Worm (Caenorhabditis elegans) whole organism, mixed stage, embryonic: ENCODE data around the gene ocr-4.

Experiments
- M03D4.4 ChIP-seq: sonication (generic microtip); optimal IDR thresholded peaks from 2 replicates; lab custom pipeline; 2017; ENCODE audit warnings: mild to moderate bottlenecking, missing genetic modification characterization, missing compliant biosample characterization
- bed-3 ChIP-seq: fragments of 200-800 bp; sonication (Bioruptor generic); optimal IDR thresholded peaks from 3 replicates; lab custom pipeline; 2018; ENCODE audit warnings: mild to moderate bottlenecking, missing genetic modification characterization, moderate library complexity, missing compliant biosample characterization
- ceh-39 ChIP-seq: fragments of 150-350 bp; optimal IDR thresholded peaks from 2 replicates; lab custom pipeline; 2014; ENCODE audit warnings: missing biosample characterization, missing genetic modification characterization
- ceh-43 ChIP-seq: fragments of 200-800 bp; sonication (Bioruptor generic); optimal IDR thresholded peaks from 2 replicates; lab custom pipeline; 2018; ENCODE audit warnings: mild to moderate bottlenecking, missing genetic modification characterization, moderate library complexity, missing compliant biosample characterization
- ceh-83 ChIP-seq: fragments of 200-800 bp; sonication (Bioruptor generic); optimal IDR thresholded peaks from 2 replicates; lab custom pipeline; 2018; ENCODE audit warnings: mild to moderate bottlenecking, missing genetic modification characterization, missing compliant biosample characterization
- ces-1 ChIP-seq: fragments of 150-350 bp; optimal IDR thresholded peaks from 2 replicates; lab custom pipeline; 2014; ENCODE audit warnings: missing biosample characterization, missing genetic modification reagents, missing genetic modification characterization
- cnd-1 ChIP-seq: fragments of 200-800 bp; sonication (Bioruptor generic); optimal IDR thresholded peaks from 2 replicates; lab custom pipeline; 2018; ENCODE audit warnings: mild to moderate bottlenecking, missing genetic modification characterization, missing compliant biosample characterization
- drap-1 ChIP-seq: fragments of 200-800 bp; sonication (Bioruptor generic); optimal IDR thresholded peaks from 3 replicates; lab custom pipeline; 2018; ENCODE audit warnings: mild to moderate bottlenecking, missing genetic modification characterization, missing compliant biosample characterization
- elt-1 ChIP-seq: sonication (generic microtip); optimal IDR thresholded peaks from 2 replicates; lab custom pipeline; 2017; ENCODE audit warnings: missing genetic modification characterization, mild to moderate bottlenecking, missing compliant biosample characterization, antibody characterized with exemption, moderate library complexity, borderline replicate concordance; ENCODE audit not compliant: insufficient read depth
- elt-3 ChIP-seq: fragments of 150-350 bp; optimal IDR thresholded peaks from 2 replicates; lab custom pipeline; 2014; ENCODE audit warnings: missing biosample characterization, missing genetic modification characterization
- lin-13 ChIP-seq: fragments of 150-350 bp; optimal IDR thresholded peaks from 2 replicates; lab custom pipeline; 2014; ENCODE audit warnings: missing biosample characterization, missing genetic modification characterization
- nhr-237 ChIP-seq: fragments of 150-350 bp; optimal IDR thresholded peaks from 2 replicates; lab custom pipeline; 2014; ENCODE audit warnings: missing biosample characterization, missing genetic modification characterization
- nhr-28 ChIP-seq: fragments of 150-350 bp; optimal IDR thresholded peaks from 2 replicates; lab custom pipeline; 2014; ENCODE audit warnings: missing biosample characterization, missing genetic modification characterization
- nhr-76 ChIP-seq: sonication (generic microtip); optimal IDR thresholded peaks from 2 replicates; lab custom pipeline; 2017; ENCODE audit warnings: missing biosample characterization, missing genetic modification characterization
- pha-4 ChIP-seq: fragments of 150-350 bp; optimal IDR thresholded peaks from 2 replicates; lab custom pipeline; 2018; ENCODE audit warnings: missing biosample characterization, missing genetic modification reagents, missing genetic modification characterization
- unc-120 ChIP-seq: sonication (generic microtip); optimal IDR thresholded peaks from 2 replicates; lab custom pipeline; 2017; ENCODE audit warnings: missing genetic modification characterization, missing compliant biosample characterization; ENCODE audit not compliant: poor library complexity, severe bottlenecking
- unc-62 ChIP-seq: fragments of 150-350 bp; optimal IDR thresholded peaks from 2 replicates; lab custom pipeline; 2014; ENCODE audit warnings: missing biosample characterization, missing genetic modification reagents, missing genetic modification characterization
- zip-8 ChIP-seq: fragments of 150-350 bp; optimal IDR thresholded peaks from 2 replicates; lab custom pipeline; 2014; ENCODE audit warnings: missing biosample characterization, missing genetic modification characterization
- ztf-11 ChIP-seq: fragments of 150-350 bp; optimal IDR thresholded peaks from 2 replicates; lab custom pipeline; 2014; ENCODE audit warnings: missing biosample characterization, missing genetic modification characterization

ocr-4 gene

DNA sequence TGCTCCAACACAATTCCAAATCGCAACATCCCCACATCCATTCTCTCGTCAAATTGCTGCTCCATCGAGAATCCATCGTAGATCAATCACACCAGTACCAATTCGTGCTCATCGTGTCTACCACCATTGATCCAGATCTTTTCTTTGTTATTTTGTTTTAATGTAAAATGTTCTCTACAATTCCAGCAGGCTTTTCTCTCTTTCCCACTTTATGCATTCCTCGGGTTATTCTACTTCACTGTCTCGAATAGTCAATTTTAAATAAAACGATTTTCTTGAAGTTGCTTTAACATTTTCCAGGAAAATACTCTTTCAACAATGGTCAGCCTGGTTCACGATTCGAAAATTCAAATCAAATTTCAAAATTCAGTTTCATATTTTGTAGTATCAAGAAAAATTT lies 49.6 kb downstream of the ocr-4 start, which contains the start of gene C06E4.1:
TSS of gene C06E4.1 (plus strand) at position 301 of the 400 bp plus-strand sequence.
- no peak for TF ChIP-seq ces-1 (GFP tag; lab: Kevin White, UChicago)
- TF ChIP-seq nhr-237, result no peak
- TF ChIP-seq bed-3 (GFP tag; lab: Kevin White, UChicago), result no peak
- TF ChIP-seq zip-8 (tag; lab: Kevin White, UChicago), result no peak
- no peak for TF ChIP-seq pha-4 (tag; lab: Kevin White, UChicago)
- TF ChIP-seq elt-3 (tag; lab: Kevin White, UChicago), result no peak
- TF ChIP-seq lin-13, result no peak
- TF ChIP-seq unc-120 (tag; lab: Kevin White, UChicago), result no peak
- TF ChIP-seq elt-1 (tag; lab: Kevin White, UChicago), result no peak
- no peak for TF ChIP-seq ceh-39
- TF ChIP-seq nhr-76 (tag; lab: Kevin White, UChicago), result no peak
- TF ChIP-seq drap-1, result no peak
- no peak for TF ChIP-seq cnd-1
- TF ChIP-seq nhr-28 (tag; lab: Kevin White, UChicago), result no peak
- TF ChIP-seq M03D4.4 (tag; lab: Kevin White, UChicago), result no peak
- no peak for TF ChIP-seq ceh-43
- no peak for TF ChIP-seq unc-62 (GFP tag; lab: Kevin White, UChicago)
- TF ChIP-seq ceh-83 (GFP tag; lab: Kevin White, UChicago), result no peak
- no peak for TF ChIP-seq ztf-11 (tag; lab: Kevin White, UChicago)
- TF ChIP-seq, all 35 proteins: peak for 0
